Worm (Caenorhabditis elegans): ENCODE results near the gene lsm-7.

The lsm-7 gene

ce11 chrIV:10909206-10909605 lies 24.1 kb upstream of the lsm-7 start, which contains the start of gene ZK596.2 (continued):
- TF ChIP-seq ztf-28 (GFP tag; IDR thresholded peaks at IDR 0.05) (no peak), egl-18 (GFP tag; IDR thresholded peaks at IDR 0.05) (no peak)

ce11 chrIV:10909708-10910107 lies 23.6 kb upstream of the lsm-7 start, which contains the start of gene pyk-2:
TSS of gene pyk-2 (plus strand) at chrIV:10909913.
- no peak for TF ChIP-seq unc-130 (GFP tag; optimal IDR thresholded peaks at IDR 0.05)
- TF ChIP-seq lag-1 (GFP tag; IDR thresholded peaks at IDR 0.05): no peak
- TF ChIP-seq tbp1 (GFP tag; optimal IDR thresholded peaks at IDR 0.05): no peak
- TF ChIP-seq attf-5 (GFP tag; optimal IDR thresholded peaks at IDR 0.05): no peak
- TF ChIP-seq hmg-1.2 (GFP tag; IDR thresholded peaks at IDR 0.05): peak; percentile 62
- TF ChIP-seq ceh-27 (GFP tag; optimal IDR thresholded peaks at IDR 0.05): no peak
- no peak for TF ChIP-seq atf-7 (tag; optimal IDR thresholded peaks at IDR 0.05)
- TF ChIP-seq nfyb-1 (GFP tag; IDR thresholded peaks at IDR 0.05): no peak
- TF ChIP-seq sptf-2 (GFP tag; optimal IDR thresholded peaks at IDR 0.05): no peak
- TF ChIP-seq cebp-1 (GFP tag; IDR thresholded peaks at IDR 0.05): no peak
- TF ChIP-seq cebp-1 (tag; optimal IDR thresholded peaks at IDR 0.05): no peak
- no peak for TF ChIP-seq tbx-9 (tag; optimal IDR thresholded peaks at IDR 0.05; ENCODE audit: borderline replicate concordance)
- peak; percentile 91 for TF ChIP-seq nhr-80 (tag; optimal IDR thresholded peaks at IDR 0.05)
- no peak for TF ChIP-seq sea-2 (GFP tag; IDR thresholded peaks at IDR 0.05)
- no peak for TF ChIP-seq somi-1 (GFP tag; optimal IDR thresholded peaks at IDR 0.05)
- no peak for TF ChIP-seq nhr-27 (tag; optimal IDR thresholded peaks at IDR 0.05)
- TF ChIP-seq bed-1 (GFP tag; IDR thresholded peaks at IDR 0.05): no peak

- no peak for TF ChIP-seq Y56A3A.18 (GFP tag; IDR thresholded peaks at IDR 0.05)
- TF ChIP-seq hlh-26 (GFP tag; conservative IDR thresholded peaks at IDR 0.05): no peak
- peak; percentile 59 for TF ChIP-seq repo-1 (tag; optimal IDR thresholded peaks at IDR 0.05)
- no peak for TF ChIP-seq mes-4 (tag; optimal IDR thresholded peaks at IDR 0.05)
- TF ChIP-seq madf-6 (GFP tag; IDR thresholded peaks at IDR 0.05): no peak
- no peak for TF ChIP-seq zfh-2 (GFP tag; conservative IDR thresholded peaks at IDR 0.05)
- no peak for TF ChIP-seq F49E8.2 (tag; optimal IDR thresholded peaks at IDR 0.05; ENCODE audit: insufficient read depth)
- no peak for TF ChIP-seq ceh-40 (GFP tag; IDR thresholded peaks at IDR 0.05)
Observed at ce11 chrIV:10913081-10913480, 20.2 kb upstream of the lsm-7 start, which contains the start of gene ZK593.2. TSS of gene ZK593.2 (plus strand) at chrIV:10913381.

ce11 chrIV:10915388-10915787 lies 17.9 kb upstream of the lsm-7 start, which contains the start of gene ZK593.3:
TSS of gene ZK593.3 (plus strand) at chrIV:10915688.
- TF ChIP-seq C17E4.6 (GFP tag; IDR thresholded peaks at IDR 0.05) (no peak), nhr-80 (tag; optimal IDR thresholded peaks at IDR 0.05) (peak; percentile 4)

- TF ChIP-seq egl-44 (GFP tag; IDR thresholded peaks at IDR 0.05): no peak
- no peak for TF ChIP-seq attf-3 (GFP tag; conservative IDR thresholded peaks at IDR 0.05)
- TF ChIP-seq ccch-3 (GFP tag; optimal IDR thresholded peaks at IDR 0.05): no peak
- TF ChIP-seq mxl-1 (tag; optimal IDR thresholded peaks at IDR 0.05): no peak
- TF ChIP-seq rcor-1 (GFP tag; IDR thresholded peaks at IDR 0.05): no peak
- TF ChIP-seq ztf-6 (GFP tag; IDR thresholded peaks at IDR 0.05): no peak
- TF ChIP-seq lin-54 (GFP tag; optimal IDR thresholded peaks at IDR 0.05): no peak
- no peak for TF ChIP-seq F33H1.4 (GFP tag; IDR thresholded peaks at IDR 0.05)
- TF ChIP-seq C17E4.6 (GFP tag; IDR thresholded peaks at IDR 0.05): no peak
- TF ChIP-seq repo-1 (tag; optimal IDR thresholded peaks at IDR 0.05): no peak
- no peak for TF ChIP-seq gei-17 (GFP tag; optimal IDR thresholded peaks at IDR 0.05)
- no peak for TF ChIP-seq ZK185.1 (tag; optimal IDR thresholded peaks at IDR 0.05; ENCODE audit: poor library complexity, severe bottlenecking)
- no peak for TF ChIP-seq unc-62 (GFP tag; optimal IDR thresholded peaks at IDR 0.05)
- TF ChIP-seq zim-3 (tag; optimal IDR thresholded peaks at IDR 0.05): no peak
- no peak for TF ChIP-seq nhr-27 (tag; optimal IDR thresholded peaks at IDR 0.05)
- TF ChIP-seq T07F8.4 (tag; optimal IDR thresholded peaks at IDR 0.05): no peak
- TF ChIP-seq K12H6.12 (tag; optimal IDR thresholded peaks at IDR 0.05): no peak
Observed at ce11 chrIV:10916134-10916533, 17.2 kb upstream of the lsm-7 start.

Measured in whole organism, young adult.